Worm (Caenorhabditis elegans) whole organism, L3 larva: ENCODE data around the gene igeg-2.

ENCODE experiments used
- R02D3.7 ChIP-seq: fragments of 150-350 bp; optimal IDR thresholded peaks from 2 replicates; lab custom pipeline; 2014; ENCODE audit warnings: missing biosample characterization, missing genetic modification characterization
- ZK546.5 ChIP-seq: sonication (generic microtip); optimal IDR thresholded peaks from 2 replicates; lab custom pipeline; 2017; ENCODE audit warnings: missing biosample characterization, missing genetic modification characterization
- aly-2 ChIP-seq: fragments of 150-350 bp; optimal IDR thresholded peaks from 2 replicates; lab custom pipeline; 2014; ENCODE audit warnings: missing biosample characterization, missing genetic modification characterization
- ama-1 ChIP-seq: fragments of 150-350 bp; optimal IDR thresholded peaks from 2 replicates; lab custom pipeline; 2018
- ceh-82 ChIP-seq: fragments of 150-350 bp; optimal IDR thresholded peaks from 2 replicates; lab custom pipeline; 2014; ENCODE audit warnings: missing biosample characterization, missing genetic modification characterization
- daf-12 ChIP-seq: fragments of 150-350 bp; optimal IDR thresholded peaks from 2 replicates; lab custom pipeline; 2014; ENCODE audit warnings: missing biosample characterization, missing genetic modification reagents, missing genetic modification characterization
- egl-27 ChIP-seq: sonication (generic microtip); optimal IDR thresholded peaks from 4 replicates; lab custom pipeline; 2017; ENCODE audit warnings: missing biosample characterization, missing genetic modification reagents, missing genetic modification characterization
- elt-2 ChIP-seq: sonication (generic microtip); optimal IDR thresholded peaks from 2 replicates; lab custom pipeline; 2016; ENCODE audit warnings: missing genetic modification reagents, mild to moderate bottlenecking, missing genetic modification characterization, missing compliant biosample characterization
- fkh-2 ChIP-seq: fragments of 150-350 bp; optimal IDR thresholded peaks from 2 replicates; lab custom pipeline; 2014; ENCODE audit warnings: missing biosample characterization, missing genetic modification reagents, missing genetic modification characterization
- fos-1 ChIP-seq: fragments of 150-350 bp; optimal IDR thresholded peaks from 2 replicates; lab custom pipeline; 2014; ENCODE audit warnings: missing biosample characterization, missing genetic modification characterization
- jun-1 ChIP-seq: fragments of 150-350 bp; optimal IDR thresholded peaks from 2 replicates; lab custom pipeline; 2014; ENCODE audit warnings: missing biosample characterization, missing genetic modification reagents, missing genetic modification characterization
- lin-15B ChIP-seq: fragments of 150-350 bp; optimal IDR thresholded peaks from 2 replicates; lab custom pipeline; 2014; ENCODE audit warnings: missing biosample characterization, missing genetic modification characterization
- lin-39 ChIP-seq: fragments of 150-350 bp; optimal IDR thresholded peaks from 2 replicates; lab custom pipeline; 2018; ENCODE audit warnings: missing biosample characterization, missing genetic modification reagents, missing genetic modification characterization
- lsy-12 ChIP-seq: sonication (generic microtip); optimal IDR thresholded peaks from 2 replicates; lab custom pipeline; 2016; ENCODE audit warnings: mild to moderate bottlenecking, missing genetic modification characterization, missing compliant biosample characterization
- mml-1 ChIP-seq: fragments of 150-350 bp; sonication (generic microtip); optimal IDR thresholded peaks from 3 replicates; lab custom pipeline; 2014; ENCODE audit warnings: missing biosample characterization, missing genetic modification characterization
- nhr-11 ChIP-seq: fragments of 150-350 bp; optimal IDR thresholded peaks from 2 replicates; lab custom pipeline; 2014; ENCODE audit warnings: missing biosample characterization, missing genetic modification characterization
- nhr-23 ChIP-seq: fragments of 150-350 bp; optimal IDR thresholded peaks from 2 replicates; lab custom pipeline; 2014; ENCODE audit warnings: missing biosample characterization, missing genetic modification reagents, missing genetic modification characterization
- nhr-237 ChIP-seq: fragments of 150-350 bp; optimal IDR thresholded peaks from 2 replicates; lab custom pipeline; 2014; ENCODE audit warnings: missing biosample characterization, missing genetic modification characterization
- nhr-67 ChIP-seq: fragments of 150-350 bp; optimal IDR thresholded peaks from 2 replicates; lab custom pipeline; 2014; ENCODE audit warnings: missing biosample characterization, missing genetic modification characterization
- nhr-76 ChIP-seq: fragments of 150-350 bp; sonication (generic microtip); optimal IDR thresholded peaks from 5 replicates; lab custom pipeline; 2014; ENCODE audit warnings: missing biosample characterization, missing genetic modification characterization
- nhr-77 ChIP-seq: fragments of 150-350 bp; optimal IDR thresholded peaks from 2 replicates; lab custom pipeline; 2014; ENCODE audit warnings: missing biosample characterization, missing genetic modification characterization
- pha-4 ChIP-seq: fragments of 150-350 bp; optimal IDR thresholded peaks from 2 replicates; lab custom pipeline; 2014; ENCODE audit warnings: missing biosample characterization, missing genetic modification reagents, missing genetic modification characterization
- pqm-1 ChIP-seq: fragments of 150-350 bp; optimal IDR thresholded peaks from 2 replicates; lab custom pipeline; 2017; ENCODE audit warnings: missing biosample characterization, missing genetic modification characterization, inconsistent platforms
- sea-2 ChIP-seq: fragments of 150-350 bp; sonication (generic microtip); optimal IDR thresholded peaks from 4 replicates; lab custom pipeline; 2014; ENCODE audit warnings: missing biosample characterization, missing genetic modification reagents, missing genetic modification characterization
- snpc-4 ChIP-seq: fragments of 150-350 bp; optimal IDR thresholded peaks from 2 replicates; lab custom pipeline; 2014; ENCODE audit warnings: missing biosample characterization, missing genetic modification characterization
- unc-62 ChIP-seq: fragments of 150-350 bp; sonication (generic microtip); optimal IDR thresholded peaks from 4 replicates; lab custom pipeline; 2014; ENCODE audit warnings: missing biosample characterization, missing genetic modification reagents, missing genetic modification characterization
- ztf-11 ChIP-seq: fragments of 150-350 bp; optimal IDR thresholded peaks from 2 replicates; lab custom pipeline; 2014; ENCODE audit warnings: missing biosample characterization, missing genetic modification characterization
- ztf-4 ChIP-seq: fragments of 150-350 bp; optimal IDR thresholded peaks from 2 replicates; lab custom pipeline; 2014; ENCODE audit warnings: missing biosample characterization, missing genetic modification characterization

igeg-2 gene

DNA sequence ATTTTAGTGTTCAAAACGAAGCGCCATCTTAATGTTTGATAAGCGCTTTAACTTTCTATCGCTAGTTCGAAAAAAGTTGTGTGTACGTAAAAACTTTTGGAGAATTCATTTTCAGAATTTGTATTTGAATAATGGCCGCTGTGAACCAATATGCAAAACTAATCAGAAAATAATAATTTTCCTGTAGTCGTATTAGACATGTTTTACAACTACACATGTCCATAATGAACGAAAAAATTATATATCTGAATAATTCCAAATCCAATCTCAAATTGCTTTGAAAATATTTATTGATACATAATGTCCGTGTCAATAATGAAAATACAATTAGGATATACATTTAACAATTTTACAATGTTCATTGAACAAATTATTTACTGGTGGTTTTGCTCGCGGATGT is 39.7 kb downstream of the igeg-2 start:
- TF ChIP-seq ztf-11 (tag; lab: Kevin White, UChicago) (no peak), unc-62 (GFP tag; lab: Kevin White, UChicago) (no peak), nhr-237 (tag; lab: Kevin White, UChicago) (no peak), snpc-4 (tag; lab: Kevin White, UChicago) (no peak), ama-1 (peak; percentile 44), elt-2 (peak; percentile 20), daf-12 (tag; lab: Kevin White, UChicago) (no peak), ZK546.5 (tag; lab: Kevin White, UChicago) (no peak), nhr-23 (tag; lab: Kevin White, UChicago) (no peak), lin-15B (tag; lab: Kevin White, UChicago) (no peak), fkh-2 (no peak), R02D3.7 (tag; lab: Kevin White, UChicago) (no peak), aly-2 (tag; lab: Kevin White, UChicago) (no peak), ceh-82 (tag; lab: Kevin White, UChicago) (no peak), nhr-11 (tag; lab: Kevin White, UChicago) (no peak), jun-1 (tag; lab: Kevin White, UChicago) (no peak), egl-27 (tag; lab: Kevin White, UChicago) (no peak)

- TF ChIP-seq lin-39 (tag; lab: Kevin White, UChicago) (peak; percentile 21), unc-62 (GFP tag; lab: Kevin White, UChicago) (no peak)
These were observed 40.5 kb downstream of the igeg-2 start, which contains the start of gene slo-2 for ce11 chrX:11405908-11406307. TSS of gene slo-2 (minus strand) at chrX:11405931.

DNA sequence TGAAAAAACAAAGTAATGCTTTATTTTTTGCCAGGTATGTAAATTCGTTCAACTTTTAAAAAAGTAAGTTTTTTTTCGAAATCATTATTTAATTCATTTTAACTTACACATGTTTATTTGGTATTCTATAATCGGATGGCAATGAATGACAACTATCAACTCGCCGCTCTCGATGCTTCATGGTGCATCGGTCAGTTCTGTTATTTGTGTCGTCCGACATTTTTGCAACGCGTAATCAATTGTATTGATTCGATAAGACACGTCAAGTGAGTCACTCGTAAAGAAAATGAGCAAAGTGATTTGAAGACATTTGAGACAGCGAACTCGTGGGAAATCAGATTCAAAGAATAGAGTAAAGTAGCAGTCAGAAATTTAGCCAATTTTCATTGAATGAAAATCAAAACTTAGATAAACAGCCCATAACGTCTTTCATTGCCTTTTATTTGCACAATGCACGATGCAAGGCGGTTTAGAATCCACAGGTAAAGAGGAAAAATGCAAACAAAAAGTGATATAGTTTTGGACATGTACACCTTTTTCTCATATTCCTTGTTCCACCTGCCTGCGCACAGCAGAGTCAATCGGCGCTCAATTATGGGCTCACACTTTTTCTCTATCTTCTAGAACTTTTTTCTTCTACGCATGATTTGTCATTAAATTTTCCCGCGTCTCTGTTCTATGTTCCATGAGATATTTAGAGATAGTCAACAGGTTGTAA is 45.8 kb downstream of the igeg-2 start:
- TF ChIP-seq ztf-4 (tag; lab: Kevin White, UChicago) (no peak), sea-2 (no peak), pha-4 (tag; lab: Kevin White, UChicago) (peak; percentile 39), fkh-2 (no peak), nhr-67 (tag; lab: Kevin White, UChicago) (no peak), mml-1 (no peak), nhr-77 (tag; lab: Kevin White, UChicago) (no peak), lsy-12 (tag; lab: Kevin White, UChicago) (no peak), nhr-76 (tag; lab: Kevin White, UChicago) (no peak), jun-1 (tag; lab: Kevin White, UChicago) (no peak), ztf-11 (tag; lab: Kevin White, UChicago) (no peak), pqm-1 (tag; lab: Kevin White, UChicago) (peak; percentile 61), elt-2 (peak; percentile 29), lin-15B (tag; lab: Kevin White, UChicago) (no peak), fos-1 (tag; lab: Kevin White, UChicago) (no peak), nhr-11 (tag; lab: Kevin White, UChicago) (no peak)
